Worm (Caenorhabditis elegans): Measurements from ENCODE around the gene F17C11.26.
A peak's percentile ranks its signal among the peaks of the same experiment; 100 is the strongest.

The F17C11.26 gene

DNA sequence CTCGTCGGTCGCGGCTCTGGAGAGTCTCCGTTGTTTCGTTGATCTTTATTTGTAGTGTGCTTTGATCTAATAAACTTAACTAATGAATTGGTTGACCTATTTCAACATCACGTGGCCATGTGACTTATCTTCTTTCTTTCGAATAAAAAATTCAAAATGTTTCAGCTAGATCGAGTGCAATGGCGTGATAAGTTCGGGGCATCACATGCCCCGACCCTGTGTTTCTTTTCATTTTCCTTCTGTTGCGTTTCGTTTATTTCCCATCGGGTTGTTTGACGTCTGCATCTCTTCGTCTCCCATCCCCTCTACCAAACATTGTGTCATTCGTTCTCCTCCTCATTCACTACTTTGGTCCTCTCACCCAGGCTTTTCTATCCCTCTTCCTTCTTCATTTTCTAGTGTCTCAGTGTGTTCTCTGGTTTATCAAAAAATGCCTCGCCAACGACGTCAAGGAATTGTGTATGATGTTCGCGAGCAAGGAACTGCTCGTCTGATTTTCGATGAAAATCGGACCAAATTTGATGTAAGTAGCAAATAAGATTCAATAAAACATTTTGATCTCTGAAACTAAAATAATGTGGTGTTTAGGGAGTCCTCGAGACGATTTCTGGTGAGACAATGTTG, 10.5 kb downstream of the F17C11.26 start, which contains the start of gene F17C11.4:
TSS of gene F17C11.4 (plus strand) at position 206 of the 624 bp plus-strand sequence.
- TF ChIP-seq hif-1 (tag; optimal IDR thresholded peaks at IDR 0.05) (peak; percentile 41 to 74), lin-15B (tag; optimal IDR thresholded peaks at IDR 0.05) (no peak), nhr-77 (tag; optimal IDR thresholded peaks at IDR 0.05) (no peak), nhr-10 (tag; optimal IDR thresholded peaks at IDR 0.05) (no peak), zfp-2 (tag; optimal IDR thresholded peaks at IDR 0.05) (no peak), ama-1 (optimal IDR thresholded peaks at IDR 0.05) (peak; percentile 82), fkh-10 (GFP tag; optimal IDR thresholded peaks at IDR 0.05) (peak; percentile 69), dmd-6 (GFP tag; IDR thresholded peaks at IDR 0.05) (peak; percentile 89), nhr-102 (tag; optimal IDR thresholded peaks at IDR 0.05) (peak; percentile 6), rbr-2 (tag; optimal IDR thresholded peaks at IDR 0.05) (peak; percentile 40), mep-1 (tag; optimal IDR thresholded peaks at IDR 0.05) (peak; percentile 72), dmd-9 (GFP tag; IDR thresholded peaks at IDR 0.05) (no peak), T20F7.1 (GFP tag; optimal IDR thresholded peaks at IDR 0.05) (peak; percentile 64), nhr-48 (tag; optimal IDR thresholded peaks at IDR 0.05) (peak; percentile 84), php-3 (GFP tag; IDR thresholded peaks at IDR 0.05) (peak; percentile 62; the same call in 1 of the 2 replicates), dmd-8 (GFP tag; IDR thresholded peaks at IDR 0.05) (no peak), D1046.2 (GFP tag; IDR thresholded peaks at IDR 0.05) (0 out of 2 replicates have a peak, but pooled peaks have one; percentile 12), ceh-44 (GFP tag; IDR thresholded peaks at IDR 0.05) (no peak), ceh-28 (tag; optimal IDR thresholded peaks at IDR 0.05) (no peak), madf-5 (GFP tag; IDR thresholded peaks at IDR 0.05) (no peak), ceh-82 (tag; optimal IDR thresholded peaks at IDR 0.05) (no peak), spr-1 (tag; optimal IDR thresholded peaks at IDR 0.05) (peak; percentile 10), zip-11 (GFP tag; IDR thresholded peaks at IDR 0.05) (no peak), duxl-1 (tag; optimal IDR thresholded peaks at IDR 0.05; ENCODE audit: poor library complexity) (no peak), F37D6.2 (tag; optimal IDR thresholded peaks at IDR 0.05) (no peak), ceh-20 (GFP tag; IDR thresholded peaks at IDR 0.05) (0 out of 2 replicates have a peak, but pooled peaks have one; percentile 12), ceh-62 (tag; optimal IDR thresholded peaks at IDR 0.05) (no peak), hlh-11 (tag; optimal IDR thresholded peaks at IDR 0.05) (peak; percentile 93), lir-3 (tag; optimal IDR thresholded peaks at IDR 0.05) (no peak), F26F4.8 (GFP tag; conservative IDR thresholded peaks at IDR 0.05) (no peak), lsy-2 (tag; optimal IDR thresholded peaks at IDR 0.05) (peak; percentile 60 to 77), nhr-42 (GFP tag; IDR thresholded peaks at IDR 0.05) (no peak), arid-1 (GFP tag; conservative IDR thresholded peaks at IDR 0.05) (no peak), hlh-30 (tag; optimal IDR thresholded peaks at IDR 0.05; ENCODE audit: insufficient read depth) (peak; percentile 96), mxl-3 (GFP tag; optimal IDR thresholded peaks at IDR 0.05) (peak; percentile 59), T26A8.4 (GFP tag; IDR thresholded peaks at IDR 0.05) (no peak), F49E8.2 (tag; optimal IDR thresholded peaks at IDR 0.05; ENCODE audit: borderline replicate concordance) (no peak), saeg-2 (GFP tag; IDR thresholded peaks at IDR 0.05) (peak; percentile 39; the same call in 1 of the 2 replicates), cey-2 (tag; optimal IDR thresholded peaks at IDR 0.05; ENCODE audit: borderline replicate concordance, insufficient read depth) (peak; percentile 6), nhr-237 (tag; optimal IDR thresholded peaks at IDR 0.05) (no peak), lin-13 (GFP tag; optimal IDR thresholded peaks at IDR 0.05) (no peak), aha-1 (tag) (peak; percentile 99), aly-2 (tag; optimal IDR thresholded peaks at IDR 0.05) (no peak), F44E2.7 (GFP tag; IDR thresholded peaks at IDR 0.05) (no peak), Y75B8A.6 (GFP tag; IDR thresholded peaks at IDR 0.05) (peak; percentile 47; the same call in 1 of the 2 replicates), egl-43 (GFP tag; IDR thresholded peaks at IDR 0.05) (no peak), spr-3 (GFP tag; optimal IDR thresholded peaks at IDR 0.05) (no peak), nhr-25 (tag; optimal IDR thresholded peaks at IDR 0.05; ENCODE audit: borderline replicate concordance, insufficient read depth) (peak; percentile 89), zfp-3 (GFP tag; conservative IDR thresholded peaks at IDR 0.05) (peak; percentile 57; the same call in 1 of the 2 replicates), sdz-12 (GFP tag; optimal IDR thresholded peaks at IDR 0.05) (no peak)

Measured in whole organism, L4 larva.